Fruit fly (Drosophila melanogaster): ENCODE data around the gene CG6845.
A peak's percentile ranks its signal among the peaks of the same experiment; 100 is the strongest.

Gene CG6845

DNA sequence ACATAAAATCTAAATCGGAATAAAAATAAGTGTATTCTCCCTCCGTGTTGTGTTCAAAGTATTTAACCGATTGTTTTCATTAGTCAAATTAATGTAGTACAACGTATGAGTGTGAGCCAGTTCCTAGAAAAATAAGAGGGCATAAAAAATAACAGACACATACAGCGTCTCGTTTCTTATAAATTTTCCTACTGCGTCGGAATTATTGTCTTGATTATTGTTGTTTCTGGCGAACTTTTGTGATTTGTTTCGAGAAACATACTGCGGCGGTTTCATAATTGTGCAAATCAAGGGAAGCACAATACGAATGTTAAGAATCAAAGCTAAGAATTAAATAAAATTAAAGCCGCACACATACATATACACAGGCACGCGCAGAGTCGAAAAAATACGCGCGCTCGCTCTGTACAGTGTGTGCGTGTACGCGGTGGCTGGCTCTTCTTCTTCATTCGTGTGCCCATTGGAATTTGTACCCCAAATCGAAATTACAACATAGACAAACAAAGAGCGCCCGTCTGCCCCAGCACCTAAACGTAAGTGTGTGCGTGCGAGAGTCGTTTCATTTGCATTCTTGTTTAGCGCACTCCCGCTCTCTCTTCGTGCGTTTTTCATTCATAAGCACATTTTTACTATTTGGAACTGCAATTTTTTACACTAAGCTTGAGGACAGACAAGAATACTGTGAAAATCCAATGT, 14.1 kb upstream of the CG6845 start:
- TF ChIP-seq cic (GFP tag; optimal IDR thresholded peaks at IDR 0.05): peak; percentile 81
- peak; percentile 44 for TF ChIP-seq kay (GFP tag; ENCODE audit: borderline replicate concordance)
- TF ChIP-seq Crg-1 (GFP tag; optimal IDR thresholded peaks at IDR 0.05): no peak
- no peak for TF ChIP-seq CG7101 (tag; optimal IDR thresholded peaks at IDR 0.05)
- TF ChIP-seq CG5204 (GFP tag; optimal IDR thresholded peaks at IDR 0.05): peak; percentile 50
- TF ChIP-seq CG14711 (tag; optimal IDR thresholded peaks at IDR 0.05): no peak
- no peak for TF ChIP-seq toe (GFP tag; optimal IDR thresholded peaks at IDR 0.05)
- TF ChIP-seq cnc (optimal IDR thresholded peaks at IDR 0.05): no peak
- TF ChIP-seq CG11617 (GFP tag; optimal IDR thresholded peaks at IDR 0.05): no peak
- no peak for TF ChIP-seq pad (GFP tag; optimal IDR thresholded peaks at IDR 0.05)
- peak; percentile 74 for TF ChIP-seq tj (GFP tag; optimal IDR thresholded peaks at IDR 0.05)
- peak; percentile 57 for TF ChIP-seq Hr96 (GFP tag; optimal IDR thresholded peaks at IDR 0.05)
- TF ChIP-seq CG33017 (tag; optimal IDR thresholded peaks at IDR 0.05): peak; percentile 34
- no peak for TF ChIP-seq ovo (GFP tag; optimal IDR thresholded peaks at IDR 0.05)
- TF ChIP-seq CG1620 (GFP tag; optimal IDR thresholded peaks at IDR 0.05): no peak
- no peak for TF ChIP-seq CG7045 (GFP tag; optimal IDR thresholded peaks at IDR 0.05)
- TF ChIP-seq Mnt (GFP tag; optimal IDR thresholded peaks at IDR 0.05): peak; percentile 40
- TF ChIP-seq bab1 (GFP tag; optimal IDR thresholded peaks at IDR 0.05): no peak
- peak; percentile 50 for TF ChIP-seq Clk (GFP tag; optimal IDR thresholded peaks at IDR 0.05)
- TF ChIP-seq CG12768 (GFP tag; optimal IDR thresholded peaks at IDR 0.05): peak; percentile 96

DNA sequence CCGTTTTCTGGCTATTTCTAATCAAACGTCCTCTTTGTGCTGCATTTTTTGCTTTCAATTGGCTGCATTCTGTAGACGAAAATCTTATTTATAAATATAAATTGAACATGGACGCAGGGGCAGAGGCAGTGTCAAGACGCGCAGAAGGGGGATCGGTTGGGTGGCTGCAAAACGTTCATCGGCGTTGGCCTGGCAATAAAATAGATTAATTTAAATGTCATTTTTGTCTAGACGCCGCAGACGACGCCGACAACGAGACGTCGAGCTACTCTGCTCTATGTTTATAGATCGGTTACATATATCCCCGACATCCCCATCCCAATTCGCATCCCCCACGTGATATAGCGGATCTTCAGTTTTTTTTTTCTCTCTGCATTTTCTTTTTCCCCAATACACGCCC, 12.8 kb upstream of the CG6845 start:
- TF ChIP-seq CG12768 (GFP tag; optimal IDR thresholded peaks at IDR 0.05) (peak; percentile 38), kay (GFP tag; ENCODE audit: borderline replicate concordance) (no peak)

DNA sequence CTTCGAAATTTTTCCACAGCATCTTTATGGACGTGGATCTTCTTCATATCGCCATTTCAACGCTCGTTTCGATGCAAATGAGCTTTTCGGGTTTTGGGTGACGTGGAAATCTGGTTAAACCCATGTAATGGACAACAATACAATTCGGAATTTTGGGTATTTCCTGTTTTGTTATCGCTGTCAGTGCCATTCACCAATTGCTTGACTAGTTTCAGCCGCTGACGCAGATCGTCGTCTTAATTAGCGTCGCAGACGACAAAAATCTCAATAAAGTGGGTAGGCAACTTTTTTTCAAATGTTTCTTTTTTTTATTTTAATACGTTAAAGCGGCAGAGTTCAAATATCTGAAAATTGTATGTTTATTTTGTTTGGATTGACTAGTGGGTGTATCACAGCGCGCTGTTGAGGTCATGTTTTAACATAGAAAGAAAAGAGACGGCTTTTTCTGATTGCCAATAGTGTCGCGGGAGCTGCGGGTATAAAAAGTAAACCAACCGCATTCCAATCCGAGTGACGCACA, 12.4 kb upstream of the CG6845 start:
- TF ChIP-seq kay (GFP tag; ENCODE audit: borderline replicate concordance): peak; percentile 45
- TF ChIP-seq CG33017 (tag; optimal IDR thresholded peaks at IDR 0.05): no peak
- no peak for TF ChIP-seq Clk (GFP tag; optimal IDR thresholded peaks at IDR 0.05)

DNA sequence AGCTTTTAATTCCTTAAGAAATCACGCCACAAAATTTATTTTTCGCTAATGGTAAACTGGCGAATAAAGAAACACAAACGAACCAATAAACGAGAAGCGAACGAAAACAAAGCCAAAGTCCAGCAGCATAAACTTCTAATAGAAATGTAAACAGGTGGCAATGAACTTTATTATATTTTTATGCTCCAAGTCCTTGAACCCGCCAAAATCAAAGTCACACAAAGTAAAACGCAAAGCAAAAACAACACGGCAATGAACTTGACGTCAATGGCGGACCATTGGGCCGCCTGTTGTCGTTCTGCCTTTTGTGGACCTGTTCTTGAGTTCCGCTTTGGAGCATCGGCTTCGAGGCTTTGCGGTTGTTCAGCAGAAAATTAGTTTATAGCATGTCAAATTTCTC, 11.4 kb upstream of the CG6845 start:
- TF ChIP-seq CG5204 (GFP tag; optimal IDR thresholded peaks at IDR 0.05) (no peak), pad (GFP tag; optimal IDR thresholded peaks at IDR 0.05) (no peak), Clk (GFP tag; optimal IDR thresholded peaks at IDR 0.05) (no peak), CG33017 (tag; optimal IDR thresholded peaks at IDR 0.05) (no peak), CG12768 (GFP tag; optimal IDR thresholded peaks at IDR 0.05) (no peak)

DNA sequence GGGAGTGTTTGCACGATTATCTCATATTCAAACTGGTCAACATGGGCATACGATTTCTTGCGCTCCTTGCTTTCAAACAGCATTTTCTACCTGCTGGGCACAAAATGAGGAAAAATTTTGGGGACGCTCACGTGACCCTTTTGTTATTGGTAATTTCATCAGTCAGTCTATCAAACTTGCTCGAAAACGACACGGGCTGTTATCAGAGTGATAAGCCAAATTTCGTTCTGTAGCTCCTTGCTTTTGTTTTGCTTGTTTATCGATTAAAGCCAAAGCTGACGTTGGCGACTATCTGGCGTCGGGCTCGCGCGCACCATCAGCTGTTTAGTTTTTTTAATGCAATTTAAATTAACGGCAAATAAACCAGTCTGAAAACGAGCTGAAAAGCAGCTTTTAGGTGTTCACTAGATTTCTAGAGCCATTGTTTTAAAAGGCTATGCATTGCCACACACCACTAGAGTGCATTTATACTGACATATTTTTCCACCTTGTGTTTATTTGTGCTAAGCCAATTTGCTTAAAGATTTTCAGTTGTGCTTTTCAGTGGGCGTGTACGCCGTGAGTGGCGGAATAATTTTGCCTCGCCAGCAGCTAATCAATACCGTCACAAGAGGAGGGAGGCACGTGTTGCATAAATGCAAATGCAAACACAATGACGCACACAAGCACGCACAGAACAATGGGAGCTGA, 9.5 kb upstream of the CG6845 start:
- TF ChIP-seq Clk (GFP tag; optimal IDR thresholded peaks at IDR 0.05) (no peak), Hr96 (GFP tag; optimal IDR thresholded peaks at IDR 0.05) (no peak), bab1 (GFP tag; optimal IDR thresholded peaks at IDR 0.05) (no peak), CG5204 (GFP tag; optimal IDR thresholded peaks at IDR 0.05) (no peak), CG11617 (GFP tag; optimal IDR thresholded peaks at IDR 0.05) (no peak), ovo (GFP tag; optimal IDR thresholded peaks at IDR 0.05) (peak; percentile 23), kay (GFP tag; ENCODE audit: borderline replicate concordance) (no peak), CG1620 (GFP tag; optimal IDR thresholded peaks at IDR 0.05) (no peak), CG14711 (tag; optimal IDR thresholded peaks at IDR 0.05) (no peak), CG12768 (GFP tag; optimal IDR thresholded peaks at IDR 0.05) (peak; percentile 12), cnc (optimal IDR thresholded peaks at IDR 0.05) (no peak), Crg-1 (GFP tag; optimal IDR thresholded peaks at IDR 0.05) (peak; percentile 31), CG7045 (GFP tag; optimal IDR thresholded peaks at IDR 0.05) (no peak), pad (GFP tag; optimal IDR thresholded peaks at IDR 0.05) (no peak), tj (GFP tag; optimal IDR thresholded peaks at IDR 0.05) (peak; percentile 81), CG33017 (tag; optimal IDR thresholded peaks at IDR 0.05) (no peak), Mnt (GFP tag; optimal IDR thresholded peaks at IDR 0.05) (no peak), toe (GFP tag; optimal IDR thresholded peaks at IDR 0.05) (no peak), CG7101 (tag; optimal IDR thresholded peaks at IDR 0.05) (peak; percentile 1), cic (GFP tag; optimal IDR thresholded peaks at IDR 0.05) (no peak)

DNA sequence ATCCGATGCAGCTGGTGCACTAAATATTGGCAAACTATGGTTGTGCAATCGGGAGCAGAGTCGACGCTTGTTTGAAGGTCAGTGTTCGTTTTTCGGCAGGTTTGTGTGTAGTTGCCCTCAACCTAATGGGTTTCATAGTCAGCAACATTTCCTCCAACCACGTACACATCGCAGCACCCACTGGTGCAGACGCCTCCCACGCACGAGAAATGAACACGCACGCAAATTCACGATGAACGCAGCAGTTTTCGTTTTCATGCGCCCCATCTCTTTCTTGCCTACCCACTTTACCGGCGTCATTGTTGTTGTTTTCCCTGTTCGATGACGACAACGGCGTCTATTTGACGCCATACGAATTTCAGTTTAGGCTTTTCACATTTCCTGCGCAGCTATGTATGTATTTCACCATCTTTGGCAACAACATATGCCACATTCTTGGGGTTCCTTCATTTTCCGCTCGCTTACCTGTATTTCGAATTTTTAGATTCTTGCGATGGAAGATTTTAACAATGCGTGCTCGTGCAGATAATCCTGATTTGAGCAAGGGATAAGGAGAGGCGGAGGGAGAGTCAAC, 8.6 kb upstream of the CG6845 start:
- TF ChIP-seq CG14711 (tag; optimal IDR thresholded peaks at IDR 0.05) (no peak), toe (GFP tag; optimal IDR thresholded peaks at IDR 0.05) (no peak), ovo (GFP tag; optimal IDR thresholded peaks at IDR 0.05) (no peak), Hr96 (GFP tag; optimal IDR thresholded peaks at IDR 0.05) (no peak), CG5204 (GFP tag; optimal IDR thresholded peaks at IDR 0.05) (no peak), tj (GFP tag; optimal IDR thresholded peaks at IDR 0.05) (peak; percentile 68), cic (GFP tag; optimal IDR thresholded peaks at IDR 0.05) (no peak), CG12768 (GFP tag; optimal IDR thresholded peaks at IDR 0.05) (no peak), CG7045 (GFP tag; optimal IDR thresholded peaks at IDR 0.05) (no peak), cnc (optimal IDR thresholded peaks at IDR 0.05) (peak in 1 of 2 experiments; percentile 24), Mnt (GFP tag; optimal IDR thresholded peaks at IDR 0.05) (no peak), kay (GFP tag; ENCODE audit: borderline replicate concordance) (peak; percentile 29), CG1620 (GFP tag; optimal IDR thresholded peaks at IDR 0.05) (no peak), Crg-1 (GFP tag; optimal IDR thresholded peaks at IDR 0.05) (no peak), pad (GFP tag; optimal IDR thresholded peaks at IDR 0.05) (no peak), Clk (GFP tag; optimal IDR thresholded peaks at IDR 0.05) (no peak), CG7101 (tag; optimal IDR thresholded peaks at IDR 0.05) (no peak), CG11617 (GFP tag; optimal IDR thresholded peaks at IDR 0.05) (no peak)

Measured in whole organism, adult.